Worm (Caenorhabditis elegans) whole organism, L2 larva: ENCODE measurements around the gene Y44A6C.2.
A peak's percentile ranks its signal among the peaks of the same experiment; 100 is the strongest.

Experiments used
- C34F6.9 ChIP-seq: fragments of 150-350 bp; optimal IDR thresholded peaks from 2 replicates; lab custom pipeline; 2014; ENCODE audit warnings: missing biosample characterization, missing genetic modification characterization
- F13H6.1 ChIP-seq: sonication (generic microtip); optimal IDR thresholded peaks from 2 replicates; lab custom pipeline; 2016; ENCODE audit warnings: missing genetic modification characterization, missing compliant biosample characterization
- R02D3.7 ChIP-seq: fragments of 150-350 bp; optimal IDR thresholded peaks from 2 replicates; lab custom pipeline; 2014; ENCODE audit warnings: missing biosample characterization, missing genetic modification characterization
- Y55F3AM.14 ChIP-seq: fragments of 200-800 bp; sonication (Bioruptor generic); optimal IDR thresholded peaks from 2 replicates; lab custom pipeline; 2018; ENCODE audit warnings: mild to moderate bottlenecking, missing genetic modification characterization, missing compliant biosample characterization
- ZK546.5 ChIP-seq: sonication (generic microtip); optimal IDR thresholded peaks from 2 replicates; lab custom pipeline; 2017; ENCODE audit warnings: missing biosample characterization, missing genetic modification characterization
- alr-1 ChIP-seq: fragments of 150-350 bp; optimal IDR thresholded peaks from 2 replicates; lab custom pipeline; 2014; ENCODE audit warnings: missing biosample characterization, missing genetic modification characterization
- aly-2 ChIP-seq: fragments of 150-350 bp; optimal IDR thresholded peaks from 2 replicates; lab custom pipeline; 2014; ENCODE audit warnings: missing biosample characterization, missing genetic modification characterization
- ama-1 ChIP-seq: fragments of 150-350 bp; optimal IDR thresholded peaks from 2 replicates; lab custom pipeline; 2018; ENCODE audit warnings: inconsistent platforms
- blmp-1 ChIP-seq: sonication (generic microtip); optimal IDR thresholded peaks from 2 replicates; lab custom pipeline; 2017; ENCODE audit warnings: missing genetic modification characterization, mild to moderate bottlenecking, missing compliant biosample characterization, antibody characterized with exemption, moderate library complexity; ENCODE audit not compliant: insufficient read depth
- ceh-16 ChIP-seq: fragments of 150-350 bp; optimal IDR thresholded peaks from 2 replicates; lab custom pipeline; 2014; ENCODE audit warnings: missing biosample characterization, missing genetic modification characterization
- ceh-82 ChIP-seq: fragments of 150-350 bp; optimal IDR thresholded peaks from 2 replicates; lab custom pipeline; 2014; ENCODE audit warnings: missing biosample characterization, missing genetic modification characterization
- crh-2 ChIP-seq: sonication (generic microtip); optimal IDR thresholded peaks from 2 replicates; lab custom pipeline; 2017; ENCODE audit warnings: missing biosample characterization, missing genetic modification characterization
- dmd-4 ChIP-seq: sonication (generic microtip); optimal IDR thresholded peaks from 2 replicates; lab custom pipeline; 2017; ENCODE audit warnings: missing biosample characterization, missing genetic modification characterization
- egl-27 ChIP-seq: sonication (generic microtip); optimal IDR thresholded peaks from 3 replicates; lab custom pipeline; 2017; ENCODE audit warnings: missing biosample characterization, missing genetic modification reagents, missing genetic modification characterization
- elt-1 ChIP-seq: fragments of 150-350 bp; optimal IDR thresholded peaks from 2 replicates; lab custom pipeline; 2014; ENCODE audit warnings: missing biosample characterization, missing genetic modification characterization
- elt-3 ChIP-seq: sonication (generic microtip); optimal IDR thresholded peaks from 2 replicates; lab custom pipeline; 2017; ENCODE audit warnings: missing biosample characterization, missing genetic modification characterization
- fos-1 ChIP-seq: fragments of 150-350 bp; optimal IDR thresholded peaks from 2 replicates; lab custom pipeline; 2014; ENCODE audit warnings: missing biosample characterization, missing genetic modification characterization
- gmeb-1 ChIP-seq: fragments of 150-350 bp; optimal IDR thresholded peaks from 2 replicates; lab custom pipeline; 2014; ENCODE audit warnings: missing biosample characterization, missing genetic modification characterization
- lin-11 ChIP-seq: fragments of 150-350 bp; sonication (generic microtip); optimal IDR thresholded peaks from 2 replicates; lab custom pipeline; 2014; ENCODE audit warnings: missing biosample characterization, missing genetic modification characterization, inconsistent platforms, mixed read lengths
- lin-13 ChIP-seq: fragments of 150-350 bp; optimal IDR thresholded peaks from 2 replicates; lab custom pipeline; 2014; ENCODE audit warnings: missing biosample characterization, missing genetic modification reagents, missing genetic modification characterization
- lin-39 ChIP-seq: fragments of 150-350 bp; optimal IDR thresholded peaks from 2 replicates; lab custom pipeline; 2014; ENCODE audit warnings: missing biosample characterization, missing genetic modification reagents, missing genetic modification characterization
- lsy-2 ChIP-seq, 2 experiments: fragments of 150-350 bp in 1 of 2; sonication (generic microtip) in 1 of 2; optimal IDR thresholded peaks; 2 replicates each; lab custom pipeline; 2014 to 2017; ENCODE audit warnings: missing biosample characterization in 2 of 2, missing genetic modification characterization in 2 of 2
- mab-5 ChIP-seq: fragments of 150-350 bp; optimal IDR thresholded peaks from 2 replicates; lab custom pipeline; 2014; ENCODE audit warnings: missing biosample characterization, missing genetic modification characterization
- mbf-1 ChIP-seq: sonication (generic microtip); optimal IDR thresholded peaks from 2 replicates; lab custom pipeline; 2017; ENCODE audit warnings: missing biosample characterization, missing genetic modification characterization
- mdl-1 ChIP-seq, 2 experiments: fragments of 150-350 bp in 1 of 2; sonication (generic microtip) in 1 of 2; optimal IDR thresholded peaks; 2 replicates each; lab custom pipeline; 2017; ENCODE audit warnings: missing biosample characterization in 2 of 2, missing genetic modification characterization in 2 of 2
- nhr-10 ChIP-seq: sonication (generic microtip); optimal IDR thresholded peaks from 2 replicates; lab custom pipeline; 2017; ENCODE audit warnings: missing biosample characterization, missing genetic modification characterization
- nhr-11 ChIP-seq: fragments of 150-350 bp; optimal IDR thresholded peaks from 2 replicates; lab custom pipeline; 2014; ENCODE audit warnings: missing biosample characterization, missing genetic modification characterization
- nhr-12 ChIP-seq: fragments of 150-350 bp; optimal IDR thresholded peaks from 2 replicates; lab custom pipeline; 2014; ENCODE audit warnings: missing biosample characterization, missing genetic modification characterization
- nhr-129 ChIP-seq: fragments of 150-350 bp; optimal IDR thresholded peaks from 2 replicates; lab custom pipeline; 2014; ENCODE audit warnings: missing biosample characterization, missing genetic modification characterization
- nhr-21 ChIP-seq: fragments of 150-350 bp; optimal IDR thresholded peaks from 2 replicates; lab custom pipeline; 2014; ENCODE audit warnings: missing biosample characterization, missing genetic modification characterization
- nhr-23 ChIP-seq: fragments of 150-350 bp; optimal IDR thresholded peaks from 2 replicates; lab custom pipeline; 2014; ENCODE audit warnings: missing biosample characterization, missing genetic modification reagents, missing genetic modification characterization
- nhr-237 ChIP-seq: fragments of 150-350 bp; optimal IDR thresholded peaks from 2 replicates; lab custom pipeline; 2014; ENCODE audit warnings: missing biosample characterization, missing genetic modification characterization
- nhr-25 ChIP-seq: fragments of 150-350 bp; sonication (generic microtip); optimal IDR thresholded peaks from 3 replicates; lab custom pipeline; 2014; ENCODE audit warnings: missing biosample characterization, missing genetic modification characterization
- nhr-6 ChIP-seq: fragments of 150-350 bp; optimal IDR thresholded peaks from 2 replicates; lab custom pipeline; 2014; ENCODE audit warnings: missing biosample characterization, missing genetic modification characterization
- nhr-77 ChIP-seq: fragments of 150-350 bp; optimal IDR thresholded peaks from 2 replicates; lab custom pipeline; 2014; ENCODE audit warnings: missing biosample characterization, missing genetic modification characterization
- peb-1 ChIP-seq: fragments of 150-350 bp; optimal IDR thresholded peaks from 2 replicates; lab custom pipeline; 2014; ENCODE audit warnings: missing biosample characterization, missing genetic modification characterization
- sem-4 ChIP-seq: fragments of 150-350 bp; optimal IDR thresholded peaks from 2 replicates; lab custom pipeline; 2014; ENCODE audit warnings: missing biosample characterization, missing genetic modification reagents, missing genetic modification characterization
- skn-1 ChIP-seq: sonication (generic microtip); optimal IDR thresholded peaks from 2 replicates; lab custom pipeline; 2017; ENCODE audit warnings: missing biosample characterization, missing genetic modification characterization
- sma-3 ChIP-seq: sonication (generic microtip); optimal IDR thresholded peaks from 2 replicates; lab custom pipeline; 2016; ENCODE audit warnings: missing genetic modification reagents, missing genetic modification characterization, missing compliant biosample characterization
- sma-9 ChIP-seq, 2 experiments: fragments of 150-350 bp in 1 of 2; sonication (generic microtip) in 1 of 2; optimal IDR thresholded peaks; 2 replicates each; lab custom pipeline; 2014 to 2016; ENCODE audit warnings: missing genetic modification characterization in 2 of 2, mild to moderate bottlenecking in 1 of 2, missing biosample characterization in 1 of 2, missing compliant biosample characterization in 1 of 2, missing genetic modification reagents in 1 of 2, moderate library complexity in 1 of 2
- snpc-4 ChIP-seq: fragments of 150-350 bp; optimal IDR thresholded peaks from 2 replicates; lab custom pipeline; 2014; ENCODE audit warnings: missing biosample characterization, missing genetic modification characterization
- unc-39 ChIP-seq: fragments of 150-350 bp; optimal IDR thresholded peaks from 2 replicates; lab custom pipeline; 2014; ENCODE audit warnings: missing biosample characterization, missing genetic modification characterization
- unc-55 ChIP-seq: fragments of 150-350 bp; sonication (generic microtip); optimal IDR thresholded peaks from 3 replicates; lab custom pipeline; 2014; ENCODE audit warnings: missing biosample characterization, missing genetic modification reagents, missing genetic modification characterization
- unc-62 ChIP-seq: fragments of 150-350 bp; optimal IDR thresholded peaks from 2 replicates; lab custom pipeline; 2014; ENCODE audit warnings: missing biosample characterization, missing genetic modification reagents, missing genetic modification characterization
- zag-1 ChIP-seq: fragments of 150-350 bp; optimal IDR thresholded peaks from 2 replicates; lab custom pipeline; 2014; ENCODE audit warnings: missing biosample characterization, missing genetic modification characterization
- ztf-1 ChIP-seq: fragments of 200-800 bp; sonication (Bioruptor generic); conservative IDR thresholded peaks from 2 replicates; pipeline ENCODE4 v1.3.6; 2022; ENCODE audit warnings: missing genetic modification characterization, missing compliant biosample characterization
- ztf-11 ChIP-seq: sonication (generic microtip); optimal IDR thresholded peaks from 2 replicates; lab custom pipeline; 2017; ENCODE audit warnings: missing biosample characterization, missing genetic modification characterization
- ztf-4 ChIP-seq: fragments of 150-350 bp; optimal IDR thresholded peaks from 2 replicates; lab custom pipeline; 2014; ENCODE audit warnings: missing biosample characterization, missing genetic modification characterization

The Y44A6C.2 gene

DNA sequence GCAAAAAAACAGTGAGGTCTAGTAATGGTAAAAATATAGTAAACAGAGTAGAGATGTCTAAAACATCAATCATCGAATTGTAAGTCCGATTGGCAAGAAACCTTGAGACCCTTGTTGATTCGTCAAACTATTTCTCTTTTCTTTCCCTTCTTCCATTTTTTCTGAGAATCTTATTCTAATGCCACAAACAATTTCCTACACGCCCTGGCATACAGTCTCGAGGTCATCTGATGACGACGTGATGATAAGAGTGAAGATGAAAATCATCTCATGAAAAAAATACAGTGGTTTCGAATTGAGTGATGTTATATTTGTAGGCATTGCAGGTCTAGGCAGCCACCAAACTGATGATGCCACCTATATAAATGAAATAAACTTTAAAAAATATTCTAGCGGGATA, 29.1 kb upstream of the Y44A6C.2 start (continued):
- TF ChIP-seq nhr-10 (no peak), nhr-129 (peak; percentile 57), peb-1 (tag; lab: Kevin White, UChicago) (no peak), sma-9 (GFP tag; optimal IDR thresholded peaks at IDR 0.05; lab: Kevin White, UChicago) (peak; percentile 39), sma-9 (tag; optimal IDR thresholded peaks at IDR 0.05; lab: Kevin White, UChicago) (no peak), snpc-4 (tag; lab: Kevin White, UChicago) (no peak)

- peak; percentile 44 for TF ChIP-seq gmeb-1
- peak; percentile 18 for TF ChIP-seq Y55F3AM.14
- no peak for TF ChIP-seq nhr-23 (tag; lab: Kevin White, UChicago)
- no peak for TF ChIP-seq nhr-12 (tag; lab: Kevin White, UChicago)
- TF ChIP-seq ztf-11 (tag; lab: Kevin White, UChicago): no peak
- peak in 1 of 2 experiments; percentile 21 for TF ChIP-seq lsy-2 (tag; optimal IDR thresholded peaks at IDR 0.05; lab: Kevin White, UChicago)
- TF ChIP-seq zag-1 (tag; lab: Kevin White, UChicago): no peak
- no peak for TF ChIP-seq dmd-4 (tag; lab: Kevin White, UChicago)
- TF ChIP-seq crh-2 (tag; lab: Kevin White, UChicago): peak; percentile 4
- TF ChIP-seq lin-39: no peak
- no peak for TF ChIP-seq elt-1 (tag; lab: Kevin White, UChicago)
- TF ChIP-seq C34F6.9 (tag; lab: Kevin White, UChicago): peak; percentile 6
- no peak for TF ChIP-seq ztf-1 (GFP tag; lab: Robert Waterston, UW)
- TF ChIP-seq ceh-16 (tag; lab: Kevin White, UChicago): no peak
- peak; percentile 18 for TF ChIP-seq unc-55 (GFP tag; lab: Kevin White, UChicago)
- no peak for TF ChIP-seq ztf-4 (tag; lab: Kevin White, UChicago)
- TF ChIP-seq fos-1: no peak
- TF ChIP-seq blmp-1: no peak
- no peak for TF ChIP-seq ama-1 (lab: Kevin White, UChicago)
- no peak for TF ChIP-seq skn-1 (tag; lab: Kevin White, UChicago)
- peak; percentile 39 for TF ChIP-seq nhr-129
- no peak for TF ChIP-seq egl-27
- no peak for TF ChIP-seq nhr-25
- no peak for TF ChIP-seq nhr-10
- no peak for TF ChIP-seq unc-62 (GFP tag; lab: Kevin White, UChicago)
- no peak for TF ChIP-seq nhr-77
- TF ChIP-seq aly-2 (tag; lab: Kevin White, UChicago): no peak
- peak; percentile 40 for TF ChIP-seq F13H6.1 (tag; lab: Kevin White, UChicago)
- peak; percentile 17 for TF ChIP-seq lin-11 (tag; lab: Kevin White, UChicago)
- TF ChIP-seq sem-4 (tag; lab: Kevin White, UChicago): no peak
- TF ChIP-seq ceh-82: no peak
- TF ChIP-seq nhr-6 (tag; lab: Kevin White, UChicago): no peak
- TF ChIP-seq alr-1 (tag; lab: Kevin White, UChicago): no peak
- TF ChIP-seq mbf-1: no peak
- TF ChIP-seq sma-9 (GFP tag; optimal IDR thresholded peaks at IDR 0.05; lab: Kevin White, UChicago): no peak
- no peak for TF ChIP-seq sma-9 (tag; optimal IDR thresholded peaks at IDR 0.05; lab: Kevin White, UChicago)
- TF ChIP-seq elt-3 (tag; lab: Kevin White, UChicago): no peak
- TF ChIP-seq R02D3.7: no peak
- no peak for TF ChIP-seq peb-1 (tag; lab: Kevin White, UChicago)
- TF ChIP-seq lin-13 (GFP tag; lab: Kevin White, UChicago): peak; percentile 45
- no peak for TF ChIP-seq nhr-237 (tag; lab: Kevin White, UChicago)
- TF ChIP-seq nhr-11 (tag; lab: Kevin White, UChicago): no peak
- no peak for TF ChIP-seq snpc-4 (tag; lab: Kevin White, UChicago)
- no peak for TF ChIP-seq mdl-1 (tag; optimal IDR thresholded peaks at IDR 0.05; lab: Kevin White, UChicago)
- TF ChIP-seq nhr-21 (tag; lab: Kevin White, UChicago): no peak
- peak; percentile 73 for TF ChIP-seq sma-3 (GFP tag; lab: Kevin White, UChicago)
- TF ChIP-seq mab-5 (tag; lab: Kevin White, UChicago): no peak
- TF ChIP-seq ZK546.5 (tag; lab: Kevin White, UChicago): no peak
- no peak for TF ChIP-seq unc-39 (tag; lab: Kevin White, UChicago)
These were observed 28.1 kb upstream of the Y44A6C.2 start for ce11 chrV:20693968-20694367.
